Fruit fly (Drosophila melanogaster) whole organism, embryonic: ENCODE results near the gene Der-2.

Source experiments
- Adf1 ChIP-seq: fragments of 200-800 bp; sonication (Bioruptor generic); IDR thresholded peaks from 2 replicates; pipeline ENCODE4 v1.3.6; 2022; ENCODE audit warnings: missing biosample characterization, missing genetic modification characterization
- Atf-2 ChIP-seq: fragments of 200-800 bp; sonication (Bioruptor generic); optimal IDR thresholded peaks from 2 replicates; lab custom pipeline; 2016; ENCODE audit warnings: missing biosample characterization, missing genetic modification characterization
- Blimp-1 ChIP-seq: fragments of 200-800 bp; sonication (Bioruptor generic); optimal IDR thresholded peaks from 3 replicates; lab custom pipeline; 2018; ENCODE audit warnings: missing biosample characterization, missing genetic modification characterization, mild to moderate bottlenecking, moderate library complexity, missing genetic modification reagents
- CG10209 ChIP-seq: fragments of 200-800 bp; sonication (Bioruptor generic); optimal IDR thresholded peaks from 3 replicates; lab custom pipeline; 2017; ENCODE audit warnings: missing biosample characterization, mild to moderate bottlenecking, missing genetic modification characterization, missing genetic modification reagents
- CG10565 ChIP-seq: fragments of 200-800 bp; sonication (Bioruptor generic); optimal IDR thresholded peaks from 3 replicates; lab custom pipeline; 2016; ENCODE audit warnings: missing biosample characterization, mild to moderate bottlenecking, missing genetic modification characterization
- CG11695 ChIP-seq: fragments of 200-800 bp; sonication (Bioruptor generic); IDR thresholded peaks from 3 replicates; pipeline ENCODE4 v1.3.6; 2022; ENCODE audit warnings: missing biosample characterization, missing genetic modification characterization
- CG11723 ChIP-seq: fragments of 200-800 bp; sonication (Bioruptor generic); optimal IDR thresholded peaks from 2 replicates; lab custom pipeline; 2017; ENCODE audit warnings: missing biosample characterization, mild to moderate bottlenecking, missing genetic modification characterization
- CG13123 ChIP-seq: fragments of 200-800 bp; sonication (Bioruptor generic); optimal IDR thresholded peaks from 2 replicates; lab custom pipeline; 2016; ENCODE audit warnings: missing biosample characterization, missing genetic modification characterization
- CG1602 ChIP-seq: fragments of 200-800 bp; sonication (Bioruptor generic); optimal IDR thresholded peaks from 3 replicates; lab custom pipeline; 2016; ENCODE audit warnings: missing biosample characterization, missing genetic modification characterization
- CG18262 ChIP-seq: fragments of 200-800 bp; optimal IDR thresholded peaks from 3 replicates; lab custom pipeline; 2019; ENCODE audit warnings: missing biosample characterization, mild to moderate bottlenecking, missing genetic modification characterization, moderate library complexity
- CG2202 ChIP-seq: fragments of 200-800 bp; sonication (Bioruptor generic); optimal IDR thresholded peaks from 2 replicates; lab custom pipeline; 2018; ENCODE audit warnings: missing biosample characterization, mild to moderate bottlenecking, missing genetic modification characterization
- CG2678 ChIP-seq: fragments of 200-800 bp; sonication (Bioruptor generic); optimal IDR thresholded peaks from 3 replicates; lab custom pipeline; 2019; ENCODE audit warnings: missing biosample characterization, mild to moderate bottlenecking, missing genetic modification characterization, moderate library complexity
- CG2889 ChIP-seq: fragments of 200-800 bp; sonication (Bioruptor generic); IDR thresholded peaks from 3 replicates; pipeline ENCODE4 v1.3.6; 2022; ENCODE audit warnings: missing biosample characterization, missing genetic modification characterization
- CG31441 ChIP-seq: fragments of 200-800 bp; sonication (Bioruptor generic); IDR thresholded peaks from 2 replicates; pipeline ENCODE4 v1.3.6; 2022; ENCODE audit warnings: missing biosample characterization, missing genetic modification characterization
- CG34376 ChIP-seq: fragments of 200-800 bp; sonication (Bioruptor generic); optimal IDR thresholded peaks from 2 replicates; lab custom pipeline; 2018; ENCODE audit warnings: missing biosample characterization, mild to moderate bottlenecking, missing genetic modification characterization
- CG4282 ChIP-seq: fragments of 200-800 bp; sonication (Bioruptor generic); optimal IDR thresholded peaks from 2 replicates; lab custom pipeline; 2016; ENCODE audit warnings: missing biosample characterization, missing genetic modification characterization
- CG4328 ChIP-seq: fragments of 200-800 bp; sonication (Bioruptor generic); optimal IDR thresholded peaks from 3 replicates; lab custom pipeline; 2017; ENCODE audit warnings: missing biosample characterization, missing genetic modification reagents, missing genetic modification characterization
- CG4404 ChIP-seq: fragments of 200-800 bp; sonication (Bioruptor generic); IDR thresholded peaks from 2 replicates; pipeline ENCODE4 v1.3.6; 2022; ENCODE audit warnings: missing biosample characterization, missing genetic modification characterization
- CG4820 ChIP-seq: fragments of 200-800 bp; sonication (Bioruptor generic); optimal IDR thresholded peaks from 3 replicates; lab custom pipeline; 2016; ENCODE audit warnings: missing biosample characterization, missing genetic modification characterization
- CG8281 ChIP-seq: fragments of 200-800 bp; sonication (Bioruptor generic); optimal IDR thresholded peaks from 2 replicates; lab custom pipeline; 2018; ENCODE audit warnings: missing biosample characterization, mild to moderate bottlenecking, missing genetic modification characterization, moderate library complexity
- CG8478 ChIP-seq: fragments of >200 bp; optimal IDR thresholded peaks from 2 replicates; lab custom pipeline; 2018
- CG9817 ChIP-seq: fragments of 200-800 bp; sonication (Bioruptor generic); optimal IDR thresholded peaks from 2 replicates; lab custom pipeline; 2018; ENCODE audit warnings: missing biosample characterization, mild to moderate bottlenecking, missing genetic modification characterization, moderate library complexity
- CHES-1-like ChIP-seq: fragments of 200-800 bp; sonication (Bioruptor generic); optimal IDR thresholded peaks from 2 replicates; lab custom pipeline; 2016; ENCODE audit warnings: missing biosample characterization, missing genetic modification characterization
- CTCF ChIP-seq: fragments of 200-800 bp; sonication (Bioruptor generic); optimal IDR thresholded peaks from 2 replicates; lab custom pipeline; 2017; ENCODE audit warnings: missing biosample characterization, mild to moderate bottlenecking, missing genetic modification characterization, moderate library complexity
- Dad ChIP-seq: fragments of 200-800 bp; sonication (Bioruptor generic); optimal IDR thresholded peaks from 3 replicates; lab custom pipeline; 2016; ENCODE audit warnings: missing biosample characterization, missing genetic modification characterization
- Deaf1 ChIP-seq: fragments of 200-800 bp; optimal IDR thresholded peaks from 3 replicates; lab custom pipeline; 2019; ENCODE audit warnings: missing biosample characterization, mild to moderate bottlenecking, missing genetic modification characterization, moderate library complexity
- Dek ChIP-seq: fragments of 200-800 bp; sonication (Bioruptor generic); optimal IDR thresholded peaks from 3 replicates; lab custom pipeline; 2019; ENCODE audit warnings: missing biosample characterization, mild to moderate bottlenecking, missing genetic modification characterization, moderate library complexity
- Dip2 ChIP-seq: fragments of 200-800 bp; sonication (Bioruptor generic); IDR thresholded peaks from 2 replicates; pipeline ENCODE4 v1.3.6; 2022; ENCODE audit warnings: missing biosample characterization, missing genetic modification characterization
- GATAe ChIP-seq: fragments of 200-800 bp; sonication (Bioruptor generic); conservative IDR thresholded peaks from 2 replicates; pipeline ENCODE4 v1.3.6; 2022; ENCODE audit warnings: missing biosample characterization, missing genetic modification characterization
- Gsc ChIP-seq: fragments of 200-800 bp; sonication (Bioruptor generic); IDR thresholded peaks from 2 replicates; pipeline ENCODE4 v1.3.6; 2022; ENCODE audit warnings: missing biosample characterization, missing genetic modification characterization
- HLH3B ChIP-seq: fragments of 200-800 bp; sonication (Bioruptor generic); IDR thresholded peaks from 2 replicates; pipeline ENCODE4 v1.3.6; 2022; ENCODE audit warnings: missing biosample characterization, missing genetic modification characterization
- HmgZ ChIP-seq: fragments of 200-800 bp; sonication (Bioruptor generic); optimal IDR thresholded peaks from 2 replicates; lab custom pipeline; 2018; ENCODE audit warnings: missing biosample characterization, mild to moderate bottlenecking, missing genetic modification characterization
- Opbp ChIP-seq: fragments of 200-800 bp; sonication (Bioruptor generic); IDR thresholded peaks from 3 replicates; pipeline ENCODE4 v1.3.6; 2022; ENCODE audit warnings: missing biosample characterization, missing genetic modification characterization; ENCODE audit not compliant: partially characterized antibody
- Ssrp ChIP-seq: fragments of 200-800 bp; sonication (Bioruptor generic); optimal IDR thresholded peaks from 2 replicates; lab custom pipeline; 2018; ENCODE audit warnings: missing biosample characterization, mild to moderate bottlenecking, missing genetic modification characterization, moderate library complexity
- Xbp1 ChIP-seq: fragments of 200-800 bp; sonication (Bioruptor generic); optimal IDR thresholded peaks from 3 replicates; lab custom pipeline; 2016; ENCODE audit warnings: missing biosample characterization, mild to moderate bottlenecking, missing genetic modification characterization
- aop ChIP-seq: fragments of 200-800 bp; sonication (Bioruptor generic); IDR thresholded peaks from 2 replicates; pipeline ENCODE4 v1.3.6; 2022; ENCODE audit warnings: missing biosample characterization, missing genetic modification characterization
- caup ChIP-seq: fragments of 200-800 bp; sonication (Bioruptor generic); optimal IDR thresholded peaks from 3 replicates; lab custom pipeline; 2017; ENCODE audit warnings: missing biosample characterization, mild to moderate bottlenecking, missing genetic modification characterization, moderate library complexity; ENCODE audit not compliant: severe bottlenecking
- cg ChIP-seq: fragments of 200-800 bp; sonication (Bioruptor generic); optimal IDR thresholded peaks from 3 replicates; lab custom pipeline; 2019; ENCODE audit warnings: missing biosample characterization, mild to moderate bottlenecking, missing genetic modification characterization, moderate library complexity
- dmrt99B ChIP-seq: fragments of 200-800 bp; sonication (Bioruptor generic); optimal IDR thresholded peaks from 2 replicates; lab custom pipeline; 2018; ENCODE audit warnings: missing biosample characterization, mild to moderate bottlenecking, missing genetic modification characterization, moderate library complexity
- esg ChIP-seq: fragments of 200-800 bp; sonication (Bioruptor generic); conservative IDR thresholded peaks from 2 replicates; pipeline ENCODE4 v1.3.6; 2022; ENCODE audit warnings: missing biosample characterization, missing genetic modification characterization
- grau ChIP-seq: fragments of 200-800 bp; optimal IDR thresholded peaks from 3 replicates; lab custom pipeline; 2019; ENCODE audit warnings: missing biosample characterization, mild to moderate bottlenecking, missing genetic modification characterization, moderate library complexity
- gsb-n ChIP-seq: fragments of 200-800 bp; sonication (Bioruptor generic); optimal IDR thresholded peaks from 3 replicates; lab custom pipeline; 2018; ENCODE audit warnings: missing biosample characterization, mild to moderate bottlenecking, missing genetic modification characterization
- ind ChIP-seq: fragments of 200-800 bp; sonication (Bioruptor generic); optimal IDR thresholded peaks from 3 replicates; lab custom pipeline; 2016; ENCODE audit warnings: missing biosample characterization, missing genetic modification characterization
- insv ChIP-seq, 2 experiments: fragments of 200-800 bp; sonication (Bioruptor generic); optimal IDR thresholded peaks; 3 replicates each; lab custom pipeline; 2016 to 2018; ENCODE audit warnings: missing biosample characterization in 2 of 2, missing genetic modification characterization in 2 of 2
- kay ChIP-seq: fragments of 200-800 bp; sonication (Bioruptor generic); optimal IDR thresholded peaks from 2 replicates; lab custom pipeline; 2016; ENCODE audit warnings: missing biosample characterization, missing genetic modification characterization
- lmd ChIP-seq: fragments of 200-800 bp; sonication (Bioruptor generic); IDR thresholded peaks from 2 replicates; pipeline ENCODE4 v1.3.6; 2022; ENCODE audit warnings: missing biosample characterization, missing genetic modification characterization
- oc ChIP-seq: fragments of 200-800 bp; sonication (Bioruptor generic); optimal IDR thresholded peaks from 2 replicates; lab custom pipeline; 2018; ENCODE audit warnings: missing biosample characterization, mild to moderate bottlenecking, missing genetic modification characterization, moderate library complexity
- row ChIP-seq: fragments of 200-800 bp; sonication (Bioruptor generic); IDR thresholded peaks from 3 replicates; pipeline ENCODE4 v1.3.6; 2022; ENCODE audit warnings: missing biosample characterization, missing genetic modification characterization
- run ChIP-seq: fragments of 200-800 bp; sonication (Bioruptor generic); optimal IDR thresholded peaks from 3 replicates; lab custom pipeline; 2018; ENCODE audit warnings: missing biosample characterization, mild to moderate bottlenecking, missing genetic modification characterization
- sens-2 ChIP-seq: fragments of 200-800 bp; sonication (Bioruptor generic); IDR thresholded peaks from 2 replicates; pipeline ENCODE4 v1.3.6; 2022; ENCODE audit warnings: missing biosample characterization, missing genetic modification characterization
- slp2 ChIP-seq: fragments of 200-800 bp; sonication (Bioruptor generic); optimal IDR thresholded peaks from 2 replicates; lab custom pipeline; 2016; ENCODE audit warnings: missing biosample characterization, missing genetic modification characterization
- vfl ChIP-seq: fragments of 200-800 bp; sonication (Bioruptor generic); optimal IDR thresholded peaks from 2 replicates; lab custom pipeline; 2016; ENCODE audit warnings: missing biosample characterization, missing genetic modification characterization

Gene Der-2

DNA sequence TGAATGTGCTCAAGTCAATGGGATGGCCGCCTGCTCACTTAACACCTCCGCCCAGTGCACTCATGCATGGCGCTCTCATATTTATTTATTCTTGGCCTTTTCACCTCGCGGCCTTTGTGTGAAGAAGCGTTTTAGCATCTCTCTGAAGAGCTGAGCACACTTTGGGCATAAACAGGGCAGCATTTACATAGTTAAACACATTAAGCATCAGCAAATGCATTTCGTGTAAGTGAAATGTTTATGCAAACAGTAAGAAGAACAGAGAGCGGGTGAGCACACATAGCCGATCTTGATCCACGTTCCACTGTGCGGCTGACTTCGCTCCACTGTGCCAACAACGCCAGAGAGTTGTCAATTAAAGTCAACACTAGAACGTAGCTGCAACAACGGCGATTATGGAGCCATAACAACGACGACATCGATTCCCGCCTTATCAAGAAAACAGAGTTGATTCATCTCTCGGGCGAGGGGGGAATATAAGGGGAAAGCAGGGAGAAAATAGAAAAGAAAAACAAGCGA lies 40.6 kb upstream of the Der-2 start (continued):
- peak; percentile 32 for TF ChIP-seq CG4404
- peak; percentile 58 for TF ChIP-seq CG11723 (GFP tag; lab: Kevin White, UChicago)
- peak; percentile 63 for TF ChIP-seq CG18262
- no peak for TF ChIP-seq oc (tag; lab: Kevin White, UChicago)
- no peak for TF ChIP-seq CG10565 (GFP tag; lab: Kevin White, UChicago)
- no peak for TF ChIP-seq CG9817
- no peak for TF ChIP-seq Dip2 (GFP tag; lab: Robert Waterston, UW)
- TF ChIP-seq Xbp1 (GFP tag; lab: Kevin White, UChicago) = no peak
- TF ChIP-seq Adf1 (GFP tag; lab: Robert Waterston, UW) = no peak
- TF ChIP-seq CHES-1-like = no peak
- TF ChIP-seq Dek (tag; lab: Kevin White, UChicago) = no peak
- TF ChIP-seq run = no peak
- no peak for TF ChIP-seq Deaf1 (tag; lab: Kevin White, UChicago)
- TF ChIP-seq lmd = peak; percentile 41; the same call in 1 of the 2 replicates
- no peak for TF ChIP-seq HmgZ (tag; lab: Kevin White, UChicago)
- TF ChIP-seq CG2889 (GFP tag; lab: Robert Waterston, UW) = no peak
- TF ChIP-seq Atf-2 (GFP tag; lab: Kevin White, UChicago) = peak; percentile 50
- peak; percentile 15 for TF ChIP-seq CG4282 (GFP tag; lab: Kevin White, UChicago)
- TF ChIP-seq Ssrp (tag; lab: Kevin White, UChicago) = peak; percentile 19
- no peak for TF ChIP-seq CG4328 (GFP tag; lab: Kevin White, UChicago)
- TF ChIP-seq dmrt99B (tag; lab: Kevin White, UChicago) = no peak
- peak; percentile 24 for TF ChIP-seq slp2 (GFP tag; lab: Kevin White, UChicago)
- peak; percentile 49 for TF ChIP-seq CG2678
- peak; percentile 77 for TF ChIP-seq Blimp-1
- no peak for TF ChIP-seq caup
- TF ChIP-seq row (GFP tag; lab: Robert Waterston, UW) = no peak; the same call in 2 of the 3 replicates
- TF ChIP-seq CG10209 (GFP tag; lab: Kevin White, UChicago) = peak; percentile 60
- no peak for TF ChIP-seq HLH3B (GFP tag; lab: Robert Waterston, UW)
- no peak for TF ChIP-seq kay
- no peak for TF ChIP-seq CTCF (GFP tag; lab: Kevin White, UChicago)
- no peak for TF ChIP-seq vfl
- TF ChIP-seq CG2202 = peak; percentile 79
- TF ChIP-seq grau (tag; lab: Kevin White, UChicago) = peak; percentile 11
- TF ChIP-seq CG31441 = peak; percentile 48; the same call in 1 of the 2 replicates
- TF ChIP-seq GATAe (GFP tag; lab: Robert Waterston, UW) = no peak
- no peak for TF ChIP-seq CG34376 (GFP tag; lab: Kevin White, UChicago)
- peak in 1 of 2 experiments; percentile 5 for TF ChIP-seq insv (GFP tag; optimal IDR thresholded peaks at IDR 0.05; lab: Kevin White, UChicago)
- peak; percentile 33 for TF ChIP-seq CG4820
- TF ChIP-seq CG8281 (tag; lab: Kevin White, UChicago) = peak; percentile 20
- TF ChIP-seq CG1602 (GFP tag; lab: Kevin White, UChicago) = peak; percentile 32
- 0 out of 3 replicates have a peak, but pooled peaks have one; percentile 10 for TF ChIP-seq CG11695
- TF ChIP-seq CG13123 (GFP tag; lab: Kevin White, UChicago) = peak; percentile 48
- no peak for TF ChIP-seq Opbp (GFP tag; lab: Robert Waterston, UW)
- TF ChIP-seq Gsc (GFP tag; lab: Robert Waterston, UW) = no peak
- no peak for TF ChIP-seq esg
- no peak for TF ChIP-seq sens-2 (GFP tag; lab: Robert Waterston, UW)
- TF ChIP-seq aop (GFP tag; lab: Robert Waterston, UW) = no peak
- TF ChIP-seq ind (GFP tag; lab: Kevin White, UChicago) = no peak
- TF ChIP-seq Dad (GFP tag; lab: Kevin White, UChicago) = no peak
- TF ChIP-seq cg (GFP tag; lab: Kevin White, UChicago) = no peak
- no peak for TF ChIP-seq CG8478 (lab: Kevin White, UChicago)
- peak; percentile 25 for TF ChIP-seq gsb-n
